Worm (Caenorhabditis elegans): Measurements from ENCODE around the gene zhit-3.

zhit-3 gene

DNA sequence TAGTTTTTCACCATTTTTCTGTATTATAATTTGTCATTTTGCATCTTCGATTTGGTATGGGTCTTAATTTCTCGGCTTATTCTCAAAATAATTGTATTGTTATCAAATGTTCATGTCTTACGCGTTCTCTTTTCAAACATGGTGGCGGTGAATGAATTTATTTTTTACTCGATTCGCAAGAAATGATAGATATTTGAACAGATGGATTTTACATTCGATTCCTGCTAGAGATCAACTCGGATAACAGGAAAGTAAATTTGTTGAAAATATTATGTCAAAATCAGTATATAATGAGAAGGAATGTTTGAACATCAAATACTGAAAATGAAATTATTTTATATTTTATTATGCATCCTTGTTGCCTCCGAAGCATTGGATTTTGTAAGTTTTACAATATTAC is 28.9 kb downstream of the zhit-3 start, which contains the start of gene ZK856.4:
Gene ZK856.4, plus strand, starts transcription at position 301 of the 400 bp plus-strand sequence.
- TF ChIP-seq elt-1 (tag; optimal IDR thresholded peaks at IDR 0.05) = no peak
- TF ChIP-seq lin-15B (tag; optimal IDR thresholded peaks at IDR 0.05) = no peak
- TF ChIP-seq fkh-10 (GFP tag; optimal IDR thresholded peaks at IDR 0.05) = no peak
- no peak for TF ChIP-seq egl-27 (tag; optimal IDR thresholded peaks at IDR 0.05)
- no peak for TF ChIP-seq mdl-1 (tag; optimal IDR thresholded peaks at IDR 0.05)
- TF ChIP-seq nhr-25 (tag; optimal IDR thresholded peaks at IDR 0.05) = no peak
- no peak for TF ChIP-seq ceh-16 (tag; optimal IDR thresholded peaks at IDR 0.05)
- no peak for TF ChIP-seq nhr-23 (tag; optimal IDR thresholded peaks at IDR 0.05)
- TF ChIP-seq nhr-11 (tag; optimal IDR thresholded peaks at IDR 0.05) = no peak
- no peak for TF ChIP-seq nhr-43 (tag; optimal IDR thresholded peaks at IDR 0.05; ENCODE audit: poor library complexity, severe bottlenecking)
- TF ChIP-seq ceh-82 (tag; optimal IDR thresholded peaks at IDR 0.05) = no peak
- no peak for TF ChIP-seq elt-3 (tag; optimal IDR thresholded peaks at IDR 0.05)
- TF ChIP-seq nhr-28 (tag; optimal IDR thresholded peaks at IDR 0.05) = no peak
- no peak for TF ChIP-seq zag-1 (tag; optimal IDR thresholded peaks at IDR 0.05)

- TF ChIP-seq elt-2 (tag; optimal IDR thresholded peaks at IDR 0.05) = peak; percentile 28
- TF ChIP-seq nhr-237 (tag; optimal IDR thresholded peaks at IDR 0.05) = no peak
- TF ChIP-seq pha-4 (tag; optimal IDR thresholded peaks at IDR 0.05) = peak; percentile 29
- TF ChIP-seq pqm-1 (tag; optimal IDR thresholded peaks at IDR 0.05) = peak; percentile 35
These were observed 32.7 kb downstream of the zhit-3 start, which contains the start of gene cul-5 for ce11 chrV:10179235-10179634. Gene cul-5 (plus strand): TSS chrV:10179535.

DNA sequence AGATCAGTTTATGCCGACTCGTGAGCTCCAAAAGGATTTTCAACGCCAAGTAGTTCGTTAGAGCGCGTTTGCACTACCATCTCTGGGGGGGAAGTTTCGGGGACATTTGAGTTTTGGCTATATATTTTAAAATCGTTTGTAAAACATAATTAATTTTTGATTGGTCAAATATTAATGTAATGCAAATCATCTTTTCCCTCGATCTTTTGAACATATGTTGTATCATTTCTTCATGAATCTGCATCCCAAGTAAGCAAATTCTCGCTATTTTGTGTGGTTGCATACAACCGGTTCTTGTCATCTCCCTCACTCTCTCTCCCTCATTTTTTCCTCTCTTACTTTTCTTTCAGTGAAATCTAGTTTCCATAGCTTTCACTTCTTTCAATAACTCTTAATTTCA is 33.8 kb downstream of the zhit-3 start:
- TF ChIP-seq lin-39 (tag; optimal IDR thresholded peaks at IDR 0.05) = no peak
- peak; percentile 10 for TF ChIP-seq jun-1 (tag; optimal IDR thresholded peaks at IDR 0.05)
- no peak for TF ChIP-seq nhr-76 (tag; optimal IDR thresholded peaks at IDR 0.05)
- TF ChIP-seq ceh-82 (tag; optimal IDR thresholded peaks at IDR 0.05) = no peak
- no peak for TF ChIP-seq ceh-16 (tag; optimal IDR thresholded peaks at IDR 0.05)
- TF ChIP-seq ceh-28 (tag; optimal IDR thresholded peaks at IDR 0.05) = no peak
- TF ChIP-seq fkh-10 (GFP tag; optimal IDR thresholded peaks at IDR 0.05) = no peak
- TF ChIP-seq elt-2 (tag; optimal IDR thresholded peaks at IDR 0.05) = peak; percentile 14
- TF ChIP-seq R02D3.7 (tag; optimal IDR thresholded peaks at IDR 0.05) = no peak
- no peak for TF ChIP-seq ama-1 (optimal IDR thresholded peaks at IDR 0.05)
- TF ChIP-seq egl-5 (tag; optimal IDR thresholded peaks at IDR 0.05) = no peak
- TF ChIP-seq nfya-1 (tag; optimal IDR thresholded peaks at IDR 0.05; ENCODE audit: insufficient read depth) = peak; percentile 45
- TF ChIP-seq snpc-4 (tag; optimal IDR thresholded peaks at IDR 0.05) = peak; percentile 45
- peak; percentile 66 for TF ChIP-seq nhr-43 (tag; optimal IDR thresholded peaks at IDR 0.05; ENCODE audit: poor library complexity, severe bottlenecking)
- peak; percentile 72 for TF ChIP-seq lin-15B (tag; optimal IDR thresholded peaks at IDR 0.05)
- no peak for TF ChIP-seq nhr-28 (tag; optimal IDR thresholded peaks at IDR 0.05)
- no peak for TF ChIP-seq daf-12 (tag; optimal IDR thresholded peaks at IDR 0.05)
- no peak for TF ChIP-seq lsy-12 (tag; optimal IDR thresholded peaks at IDR 0.05)
- TF ChIP-seq tbx-2 (tag; optimal IDR thresholded peaks at IDR 0.05) = no peak
- no peak for TF ChIP-seq eor-1 (tag; optimal IDR thresholded peaks at IDR 0.05)
- peak; percentile 69 for TF ChIP-seq skn-1 (tag; optimal IDR thresholded peaks at IDR 0.05)
- TF ChIP-seq ztf-11 (tag; optimal IDR thresholded peaks at IDR 0.05) = no peak
- no peak for TF ChIP-seq ZK546.5 (tag; optimal IDR thresholded peaks at IDR 0.05)
- no peak for TF ChIP-seq zag-1 (tag; optimal IDR thresholded peaks at IDR 0.05)
- TF ChIP-seq sea-2 (GFP tag; optimal IDR thresholded peaks at IDR 0.05) = no peak
- TF ChIP-seq pha-4 (tag; optimal IDR thresholded peaks at IDR 0.05) = peak; percentile 73
- TF ChIP-seq nhr-237 (tag; optimal IDR thresholded peaks at IDR 0.05) = no peak
- TF ChIP-seq nhr-67 (tag; optimal IDR thresholded peaks at IDR 0.05) = no peak
- TF ChIP-seq nhr-77 (tag; optimal IDR thresholded peaks at IDR 0.05) = no peak
- no peak for TF ChIP-seq mml-1 (tag; optimal IDR thresholded peaks at IDR 0.05)
- TF ChIP-seq fos-1 (tag; optimal IDR thresholded peaks at IDR 0.05) = no peak
- TF ChIP-seq elt-3 (tag; optimal IDR thresholded peaks at IDR 0.05) = no peak
- TF ChIP-seq ceh-9 (tag; optimal IDR thresholded peaks at IDR 0.05) = no peak
- peak; percentile 42 for TF ChIP-seq nhr-23 (tag; optimal IDR thresholded peaks at IDR 0.05)
- no peak for TF ChIP-seq mdl-1 (tag; optimal IDR thresholded peaks at IDR 0.05)
- no peak for TF ChIP-seq fkh-2 (tag; optimal IDR thresholded peaks at IDR 0.05)
- no peak for TF ChIP-seq unc-39 (tag; optimal IDR thresholded peaks at IDR 0.05)
- peak; percentile 9 for TF ChIP-seq pqm-1 (tag; optimal IDR thresholded peaks at IDR 0.05)
- TF ChIP-seq nhr-12 (tag; optimal IDR thresholded peaks at IDR 0.05) = no peak
- no peak for TF ChIP-seq ztf-4 (tag; optimal IDR thresholded peaks at IDR 0.05)
- TF ChIP-seq unc-62 (GFP tag; optimal IDR thresholded peaks at IDR 0.05) = no peak
- no peak for TF ChIP-seq aly-2 (tag; optimal IDR thresholded peaks at IDR 0.05)
- TF ChIP-seq hmg-11 (tag; optimal IDR thresholded peaks at IDR 0.05) = no peak
- TF ChIP-seq nhr-25 (tag; optimal IDR thresholded peaks at IDR 0.05) = peak; percentile 85
- TF ChIP-seq elt-1 (tag; optimal IDR thresholded peaks at IDR 0.05) = no peak
- no peak for TF ChIP-seq nhr-11 (tag; optimal IDR thresholded peaks at IDR 0.05)
- TF ChIP-seq egl-27 (tag; optimal IDR thresholded peaks at IDR 0.05) = no peak
